Worm (Caenorhabditis elegans) whole organism, L3 larva: ENCODE data around the gene srx-111.

Experiments used
- nhr-28 ChIP-seq: fragments of 150-350 bp; optimal IDR thresholded peaks from 2 replicates; lab custom pipeline; 2014; ENCODE audit warnings: missing biosample characterization, missing genetic modification characterization
- nhr-77 ChIP-seq: fragments of 150-350 bp; optimal IDR thresholded peaks from 2 replicates; lab custom pipeline; 2014; ENCODE audit warnings: missing biosample characterization, missing genetic modification characterization
- skn-1 ChIP-seq: fragments of 150-350 bp; optimal IDR thresholded peaks from 2 replicates; lab custom pipeline; 2014; ENCODE audit warnings: missing biosample characterization, missing genetic modification characterization

ce11 chrII:3714595-3714994 is 43.0 kb upstream of the srx-111 start, which contains the start of gene srh-100:
- TF ChIP-seq skn-1, result no peak
- TF ChIP-seq nhr-77, result no peak
- no peak for TF ChIP-seq nhr-28 (tag; lab: Kevin White, UChicago)
